Worm (Caenorhabditis elegans) whole organism, young adult: ENCODE measurements around the gene let-19.

ENCODE experiments used
- B0019.2 ChIP-seq: fragments of 200-800 bp; sonication (Bioruptor generic); conservative IDR thresholded peaks from 2 replicates; pipeline ENCODE4 v1.3.6; 2022; ENCODE audit warnings: missing genetic modification reagents, missing genetic modification characterization, missing compliant biosample characterization
- B0035.1 ChIP-seq: sonication (generic microtip); optimal IDR thresholded peaks from 2 replicates; lab custom pipeline; 2016; ENCODE audit warnings: missing genetic modification characterization, mild to moderate bottlenecking, missing compliant biosample characterization, missing genotype, missing genetic modification reagents
- B0261.1 ChIP-seq: sonication (generic microtip); optimal IDR thresholded peaks from 2 replicates; lab custom pipeline; 2016; ENCODE audit warnings: mild to moderate bottlenecking, missing genetic modification characterization, moderate library complexity, missing compliant biosample characterization
- F37B4.10 ChIP-seq: fragments of 200-800 bp; sonication (Bioruptor generic); IDR thresholded peaks from 2 replicates; pipeline ENCODE4 v1.3.6; 2022; ENCODE audit warnings: missing genetic modification characterization, missing compliant biosample characterization
- F49E8.2 ChIP-seq: sonication (generic microtip); optimal IDR thresholded peaks from 3 replicates; lab custom pipeline; 2017; ENCODE audit warnings: missing genetic modification characterization, mild to moderate bottlenecking, missing compliant biosample characterization, antibody characterized with exemption, moderate library complexity; ENCODE audit not compliant: insufficient read depth
- F52B5.7 ChIP-seq: sonication (generic microtip); optimal IDR thresholded peaks from 2 replicates; lab custom pipeline; 2016; ENCODE audit warnings: mild to moderate bottlenecking, missing genetic modification characterization, missing compliant biosample characterization
- F57A8.1 ChIP-seq: fragments of 200-800 bp; sonication (Bioruptor generic); optimal IDR thresholded peaks from 2 replicates; lab custom pipeline; 2018; ENCODE audit warnings: mild to moderate bottlenecking, missing genetic modification characterization, moderate library complexity, missing compliant biosample characterization
- K11D2.4 ChIP-seq: fragments of 200-800 bp; sonication (Bioruptor generic); IDR thresholded peaks from 2 replicates; pipeline ENCODE4 v1.3.6; 2022; ENCODE audit warnings: missing genetic modification reagents, missing genetic modification characterization, missing compliant biosample characterization
- K12H6.12 ChIP-seq: fragments of 200-800 bp; sonication (Bioruptor generic); optimal IDR thresholded peaks from 2 replicates; lab custom pipeline; 2018; ENCODE audit warnings: mild to moderate bottlenecking, missing genetic modification characterization, missing compliant biosample characterization
- T07F8.4 ChIP-seq: sonication (generic microtip); optimal IDR thresholded peaks from 2 replicates; lab custom pipeline; 2016; ENCODE audit warnings: mild to moderate bottlenecking, missing genetic modification characterization, moderate library complexity, missing compliant biosample characterization
- Y53G8AR.9 ChIP-seq: fragments of 200-800 bp; sonication (Bioruptor generic); conservative IDR thresholded peaks from 2 replicates; pipeline ENCODE4 v1.3.6; 2022; ENCODE audit warnings: missing genetic modification reagents, missing genetic modification characterization, missing compliant biosample characterization
- Y67H2A.10 ChIP-seq: fragments of 200-800 bp; sonication (Bioruptor generic); conservative IDR thresholded peaks from 2 replicates; pipeline ENCODE4 v1.3.6; 2022; ENCODE audit warnings: missing genetic modification reagents, missing genetic modification characterization, missing compliant biosample characterization
- ZK185.1 ChIP-seq: sonication (generic microtip); optimal IDR thresholded peaks from 2 replicates; lab custom pipeline; 2016; ENCODE audit warnings: mild to moderate bottlenecking, missing genetic modification characterization, missing compliant biosample characterization; ENCODE audit not compliant: poor library complexity, severe bottlenecking
- ama-1 ChIP-seq, 3 experiments: fragments of 150-350 bp in 1 of 3; sonication (generic microtip) in 2 of 3; optimal IDR thresholded peaks; 2 replicates each; lab custom pipeline; 2014 to 2018; ENCODE audit warnings: missing biosample characterization in 2 of 3, missing genetic modification characterization in 2 of 3, missing genetic modification reagents in 2 of 3
- atf-7 ChIP-seq: sonication (generic microtip); optimal IDR thresholded peaks from 2 replicates; lab custom pipeline; 2017; ENCODE audit warnings: mild to moderate bottlenecking, missing genetic modification characterization, missing compliant biosample characterization
- cebp-1 ChIP-seq, 2 experiments: fragments of 200-800 bp in 1 of 2; sonication (Bioruptor generic) in 1 of 2; sonication (generic microtip) in 1 of 2; IDR thresholded peaks in 1 of 2; optimal IDR thresholded peaks in 1 of 2; 2 replicates each; pipeline versions ENCODE4 v1.3.6 to Lab custom; 2017 to 2022; ENCODE audit warnings: missing compliant biosample characterization in 2 of 2, missing genetic modification characterization in 2 of 2, mild to moderate bottlenecking in 1 of 2, missing genetic modification reagents in 1 of 2, moderate library complexity in 1 of 2
- ceh-27 ChIP-seq: fragments of 200-800 bp; sonication (Bioruptor generic); optimal IDR thresholded peaks from 2 replicates; lab custom pipeline; 2018; ENCODE audit warnings: mild to moderate bottlenecking, missing genetic modification characterization, moderate library complexity, missing compliant biosample characterization
- ceh-40 ChIP-seq: fragments of 200-800 bp; sonication (Bioruptor generic); IDR thresholded peaks from 2 replicates; pipeline ENCODE4 v1.3.6; 2022; ENCODE audit warnings: missing genetic modification characterization, missing compliant biosample characterization
- ceh-58 ChIP-seq: fragments of 200-800 bp; sonication (Bioruptor generic); IDR thresholded peaks from 2 replicates; pipeline ENCODE4 v1.3.6; 2022; ENCODE audit warnings: missing genetic modification characterization, missing compliant biosample characterization
- chd-7 ChIP-seq: sonication (generic microtip); optimal IDR thresholded peaks from 2 replicates; lab custom pipeline; 2016; ENCODE audit warnings: mild to moderate bottlenecking, missing genetic modification characterization, moderate library complexity, missing compliant biosample characterization
- dox-1 ChIP-seq: fragments of 200-800 bp; sonication (Bioruptor generic); IDR thresholded peaks from 2 replicates; pipeline ENCODE4 v1.3.6; 2022; ENCODE audit warnings: missing genetic modification reagents, missing genetic modification characterization, missing compliant biosample characterization
- egl-18 ChIP-seq: fragments of 200-800 bp; sonication (Bioruptor generic); IDR thresholded peaks from 2 replicates; pipeline ENCODE4 v1.3.6; 2022; ENCODE audit warnings: missing genetic modification reagents, missing genetic modification characterization, missing compliant biosample characterization
- egrh-3 ChIP-seq: fragments of 200-800 bp; sonication (Bioruptor generic); IDR thresholded peaks from 2 replicates; pipeline ENCODE4 v1.3.6; 2022; ENCODE audit warnings: missing genetic modification reagents, missing genetic modification characterization, missing compliant biosample characterization
- hsf-1 ChIP-seq: fragments of 200-800 bp; sonication (Bioruptor generic); IDR thresholded peaks from 2 replicates; pipeline ENCODE4 v1.3.6; 2022; ENCODE audit warnings: missing genetic modification reagents, missing genetic modification characterization, missing compliant biosample characterization
- lag-1 ChIP-seq: fragments of 200-800 bp; sonication (Bioruptor generic); IDR thresholded peaks from 2 replicates; pipeline ENCODE4 v1.3.6; 2022; ENCODE audit warnings: missing genetic modification reagents, missing genetic modification characterization, missing compliant biosample characterization
- madf-10 ChIP-seq: sonication (generic microtip); optimal IDR thresholded peaks from 2 replicates; lab custom pipeline; 2016; ENCODE audit warnings: mild to moderate bottlenecking, missing genetic modification characterization, missing compliant biosample characterization
- madf-3 ChIP-seq: fragments of 200-800 bp; sonication (Bioruptor generic); IDR thresholded peaks from 2 replicates; pipeline ENCODE4 v1.3.6; 2022; ENCODE audit warnings: missing genetic modification reagents, missing genetic modification characterization, missing compliant biosample characterization
- madf-6 ChIP-seq: fragments of 200-800 bp; sonication (Bioruptor generic); IDR thresholded peaks from 2 replicates; pipeline ENCODE4 v1.3.6; 2022; ENCODE audit warnings: missing genetic modification reagents, missing genetic modification characterization, missing compliant biosample characterization
- mxl-1 ChIP-seq: sonication (generic microtip); optimal IDR thresholded peaks from 2 replicates; lab custom pipeline; 2016; ENCODE audit warnings: missing genetic modification characterization, missing compliant biosample characterization
- nhr-80 ChIP-seq: sonication (generic microtip); optimal IDR thresholded peaks from 2 replicates; lab custom pipeline; 2016; ENCODE audit warnings: missing genetic modification characterization, missing compliant biosample characterization
- pbrm-1 ChIP-seq: fragments of 200-800 bp; sonication (Bioruptor generic); IDR thresholded peaks from 2 replicates; pipeline ENCODE4 v1.3.6; 2022; ENCODE audit warnings: missing genetic modification reagents, missing genetic modification characterization, missing compliant biosample characterization
- pha-4 ChIP-seq: fragments of 150-350 bp; sonication (generic microtip); optimal IDR thresholded peaks from 2 replicates; lab custom pipeline; 2014; ENCODE audit warnings: missing biosample characterization, missing genetic modification reagents, missing genetic modification characterization
- rcor-1 ChIP-seq: fragments of 200-800 bp; sonication (Bioruptor generic); IDR thresholded peaks from 2 replicates; pipeline ENCODE4 v1.3.6; 2022; ENCODE audit warnings: missing genetic modification reagents, missing genetic modification characterization, missing compliant biosample characterization
- rec-8 ChIP-seq, 2 experiments: sonication (generic microtip); optimal IDR thresholded peaks; 2 replicates each; lab custom pipeline; 2016; ENCODE audit warnings: mild to moderate bottlenecking in 2 of 2, missing genetic modification characterization in 2 of 2, missing genetic modification reagents in 2 of 2, missing genotype in 2 of 2, missing biosample characterization in 1 of 2, missing compliant biosample characterization in 1 of 2, moderate library complexity in 1 of 2
- snpc-1.1 ChIP-seq: sonication (generic microtip); optimal IDR thresholded peaks from 2 replicates; lab custom pipeline; 2017; ENCODE audit warnings: missing genetic modification characterization, mild to moderate bottlenecking, missing compliant biosample characterization, antibody characterized with exemption, moderate library complexity, missing genotype, missing genetic modification reagents; ENCODE audit not compliant: insufficient read depth
- snpc-3.4 ChIP-seq: sonication (generic microtip); optimal IDR thresholded peaks from 2 replicates; lab custom pipeline; 2017; ENCODE audit warnings: missing genetic modification characterization, mild to moderate bottlenecking, missing compliant biosample characterization, antibody characterized with exemption, moderate library complexity, missing genotype, missing genetic modification reagents
- snpc-4 ChIP-seq, 5 experiments: fragments of 150-350 bp in 1 of 5; sonication (generic microtip) in 4 of 5; optimal IDR thresholded peaks; 2 replicates each; lab custom pipeline; 2014 to 2018; ENCODE audit warnings: missing genetic modification characterization in 5 of 5, missing biosample characterization in 3 of 5, antibody characterized with exemption in 2 of 5, mild to moderate bottlenecking in 2 of 5, missing compliant biosample characterization in 2 of 5, missing genotype in 2 of 5, moderate library complexity in 2 of 5, missing genetic modification reagents in 1 of 5
- sptf-2 ChIP-seq: fragments of 200-800 bp; sonication (Bioruptor generic); optimal IDR thresholded peaks from 2 replicates; lab custom pipeline; 2018; ENCODE audit warnings: mild to moderate bottlenecking, missing genetic modification characterization, missing compliant biosample characterization
- tbx-9 ChIP-seq: sonication (generic microtip); optimal IDR thresholded peaks from 2 replicates; lab custom pipeline; 2016; ENCODE audit warnings: borderline replicate concordance, missing genetic modification characterization, inconsistent platforms, missing compliant biosample characterization
- tlf-1 ChIP-seq: fragments of 200-800 bp; sonication (Bioruptor generic); optimal IDR thresholded peaks from 2 replicates; lab custom pipeline; 2018; ENCODE audit warnings: mild to moderate bottlenecking, missing genetic modification characterization, missing compliant biosample characterization
- zfh-2 ChIP-seq: fragments of 200-800 bp; sonication (Bioruptor generic); conservative IDR thresholded peaks from 2 replicates; pipeline ENCODE4 v1.3.6; 2022; ENCODE audit warnings: missing genetic modification reagents, missing genetic modification characterization, missing compliant biosample characterization
- ztf-28 ChIP-seq: fragments of 200-800 bp; sonication (Bioruptor generic); IDR thresholded peaks from 2 replicates; pipeline ENCODE4 v1.3.6; 2022; ENCODE audit warnings: missing genetic modification reagents, missing genetic modification characterization, missing compliant biosample characterization

Gene let-19

ce11 chrII:8747939-8748352 lies 22.8 kb upstream of the let-19 start:
- TF ChIP-seq tbx-9 (tag; lab: Kevin White, UChicago) = peak; percentile 58
- no peak for TF ChIP-seq K12H6.12 (tag; lab: Kevin White, UChicago)
- 0 out of 2 replicates have a peak, but pooled peaks have one; percentile 25 for TF ChIP-seq ztf-28
- TF ChIP-seq zfh-2 (GFP tag; lab: Robert Waterston, UW) = peak; percentile 73
- no peak for TF ChIP-seq madf-6
- TF ChIP-seq cebp-1 (GFP tag; IDR thresholded peaks at IDR 0.05; lab: Robert Waterston, UW) = peak; percentile 50; the same call in 1 of the 2 replicates
- peak; percentile 27 for TF ChIP-seq cebp-1 (tag; optimal IDR thresholded peaks at IDR 0.05; lab: Kevin White, UChicago)
- TF ChIP-seq dox-1 (GFP tag; lab: Robert Waterston, UW) = peak; percentile 10; the same call in 1 of the 2 replicates
- TF ChIP-seq F52B5.7 (tag; lab: Kevin White, UChicago) = peak; percentile 4
- no peak for TF ChIP-seq ama-1 (optimal IDR thresholded peaks at IDR 0.05; lab: Kevin White, UChicago)
- TF ChIP-seq ama-1 (GFP tag; optimal IDR thresholded peaks at IDR 0.05; lab: Kevin White, UChicago) = peak in 1 of 2 experiments; percentile 22
- peak; percentile 49 for TF ChIP-seq ZK185.1

ce11 chrII:8748638-8749037 lies 22.1 kb upstream of the let-19 start:
- TF ChIP-seq K12H6.12 (tag; lab: Kevin White, UChicago) = no peak
- no peak for TF ChIP-seq F37B4.10 (GFP tag; lab: Robert Waterston, UW)
- no peak for TF ChIP-seq mxl-1 (tag; lab: Kevin White, UChicago)
- TF ChIP-seq chd-7 = no peak
- no peak for TF ChIP-seq sptf-2 (GFP tag; lab: Kevin White, UChicago)
- no peak for TF ChIP-seq rcor-1
- no peak for TF ChIP-seq ceh-27 (GFP tag; lab: Kevin White, UChicago)
- TF ChIP-seq egrh-3 = no peak
- TF ChIP-seq nhr-80 (tag; lab: Kevin White, UChicago) = no peak
- no peak for TF ChIP-seq K11D2.4 (GFP tag; lab: Robert Waterston, UW)
- TF ChIP-seq rec-8 (tag; optimal IDR thresholded peaks at IDR 0.05; lab: Kevin White, UChicago) = no peak
- TF ChIP-seq ceh-58 (GFP tag; lab: Robert Waterston, UW) = no peak
- no peak for TF ChIP-seq F57A8.1 (GFP tag; lab: Kevin White, UChicago)
- no peak for TF ChIP-seq snpc-1.1 (tag; lab: Kevin White, UChicago)

- TF ChIP-seq madf-3 (GFP tag; lab: Robert Waterston, UW) (no peak), T07F8.4 (tag; lab: Kevin White, UChicago) (no peak), Y67H2A.10 (GFP tag; lab: Robert Waterston, UW) (no peak), atf-7 (no peak), B0035.1 (no peak), Y53G8AR.9 (GFP tag; lab: Robert Waterston, UW) (no peak), egl-18 (GFP tag; lab: Robert Waterston, UW) (no peak), hsf-1 (GFP tag; lab: Robert Waterston, UW) (no peak), F37B4.10 (GFP tag; lab: Robert Waterston, UW) (no peak), pbrm-1 (no peak)
These were observed 21.7 kb upstream of the let-19 start for ce11 chrII:8749084-8749483.

- no peak for TF ChIP-seq nhr-80 (tag; lab: Kevin White, UChicago)
- TF ChIP-seq pha-4 (tag; lab: Kevin White, UChicago) = no peak
- TF ChIP-seq rcor-1 = no peak
- no peak for TF ChIP-seq B0261.1
- no peak for TF ChIP-seq tlf-1 (GFP tag; lab: Kevin White, UChicago)
- TF ChIP-seq lag-1 = no peak
- no peak for TF ChIP-seq madf-10 (tag; lab: Kevin White, UChicago)
- no peak for TF ChIP-seq snpc-3.4 (tag; lab: Kevin White, UChicago)
- no peak for TF ChIP-seq B0019.2 (GFP tag; lab: Robert Waterston, UW)
- no peak for TF ChIP-seq snpc-4 (GFP tag; optimal IDR thresholded peaks at IDR 0.05; lab: Kevin White, UChicago)
- no peak for TF ChIP-seq snpc-4 (tag; optimal IDR thresholded peaks at IDR 0.05; lab: Kevin White, UChicago)
- TF ChIP-seq atf-7 = no peak
- TF ChIP-seq F49E8.2 = no peak
- TF ChIP-seq ceh-40 (GFP tag; lab: Robert Waterston, UW) = no peak
These were observed 20.7 kb upstream of the let-19 start for ce11 chrII:8750056-8750455.
